Fruit fly (Drosophila melanogaster) whole organism, wandering third instar larva: Measurements from ENCODE around the gene CG10005.

Source experiments
- Dfd ChIP-seq: fragments of >200 bp; optimal IDR thresholded peaks from 2 replicates; lab custom pipeline; 2017; ENCODE audit warnings: missing biosample characterization, missing genetic modification characterization
- GATAd ChIP-seq: sonication (Bioruptor generic); optimal IDR thresholded peaks from 2 replicates; lab custom pipeline; 2016; ENCODE audit warnings: missing biosample characterization, missing genetic modification characterization
- Hr83 ChIP-seq: fragments of 200-300 bp; sonication (Bioruptor generic); optimal IDR thresholded peaks from 2 replicates; lab custom pipeline; 2016; ENCODE audit warnings: missing biosample characterization, mild to moderate bottlenecking, missing genetic modification characterization, moderate library complexity; ENCODE audit not compliant: poor library complexity, severe bottlenecking

dm6 chr3R:11979879-11980571 is 3.0 kb upstream of the CG10005 start, which contains the start of gene CG18547:
- TF ChIP-seq Dfd: no peak
- no peak for TF ChIP-seq GATAd (GFP tag; lab: Kevin White, UChicago)
- TF ChIP-seq Hr83 (GFP tag; lab: Kevin White, UChicago): no peak
